Worm (Caenorhabditis elegans) whole organism, midembryonic: ENCODE data around the gene F47G9.4.

Experiments used
- T22C8.4 ChIP-seq: fragments of 200-800 bp; sonication (Bioruptor generic); IDR thresholded peaks from 2 replicates; pipeline ENCODE4 v1.3.6; 2022; ENCODE audit warnings: missing genetic modification characterization, missing compliant biosample characterization
- cog-1 ChIP-seq: sonication (generic microtip); optimal IDR thresholded peaks from 2 replicates; lab custom pipeline; 2016; ENCODE audit warnings: missing genetic modification characterization, missing compliant biosample characterization
- flt-1 ChIP-seq: fragments of 200-800 bp; sonication (Bioruptor generic); IDR thresholded peaks from 2 replicates; pipeline ENCODE4 v1.3.6; 2022; ENCODE audit warnings: missing genetic modification characterization, missing compliant biosample characterization
- klf-2 ChIP-seq: fragments of 200-800 bp; sonication (Bioruptor generic); conservative IDR thresholded peaks from 2 replicates; pipeline ENCODE4 v1.3.6; 2022; ENCODE audit warnings: missing genetic modification reagents, missing genetic modification characterization, missing compliant biosample characterization
- med-1 ChIP-seq: sonication (generic microtip); optimal IDR thresholded peaks from 2 replicates; lab custom pipeline; 2017; ENCODE audit warnings: missing genetic modification characterization, mild to moderate bottlenecking, missing compliant biosample characterization, antibody characterized with exemption, missing genetic modification reagents; ENCODE audit not compliant: insufficient read depth
- ref-1 ChIP-seq: fragments of 200-800 bp; sonication (Bioruptor generic); conservative IDR thresholded peaks from 2 replicates; pipeline ENCODE4 v1.3.6; 2022; ENCODE audit warnings: missing genetic modification reagents, missing genetic modification characterization, missing compliant biosample characterization
- tab-1 ChIP-seq: fragments of 200-800 bp; sonication (Bioruptor generic); IDR thresholded peaks from 2 replicates; pipeline ENCODE4 v1.3.6; 2022; ENCODE audit warnings: missing genetic modification characterization, missing compliant biosample characterization
- ztf-23 ChIP-seq: fragments of 200-800 bp; sonication (Bioruptor generic); IDR thresholded peaks from 2 replicates; pipeline ENCODE4 v1.3.6; 2022; ENCODE audit warnings: missing genetic modification reagents, missing genetic modification characterization, missing compliant biosample characterization
- ztf-29 ChIP-seq: fragments of 200-800 bp; sonication (Bioruptor generic); IDR thresholded peaks from 2 replicates; pipeline ENCODE4 v1.3.6; 2022; ENCODE audit warnings: missing genetic modification reagents, missing genetic modification characterization, missing compliant biosample characterization

Gene F47G9.4

DNA sequence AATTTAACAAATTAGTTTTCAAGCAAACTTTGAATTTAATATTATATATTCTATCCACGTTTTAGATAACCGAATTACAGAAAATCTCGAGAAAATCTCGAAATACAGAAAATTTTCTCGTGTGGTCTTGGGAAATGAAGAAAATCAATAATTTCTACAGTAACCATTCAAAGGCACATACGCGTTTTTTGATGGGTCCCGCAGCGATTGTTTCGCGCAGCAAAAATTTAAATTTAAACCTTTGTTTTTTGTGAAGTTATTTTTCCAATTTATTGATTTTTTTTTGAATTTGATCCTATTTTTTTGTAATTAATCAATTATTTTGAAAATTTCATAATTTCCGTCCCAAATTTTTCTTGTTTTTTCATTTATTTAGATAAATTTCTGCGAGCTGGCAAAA lies 42.1 kb downstream of the F47G9.4 start:
- TF ChIP-seq T22C8.4 (GFP tag; lab: Robert Waterston, UW) (peak; percentile 62), flt-1 (GFP tag; lab: Robert Waterston, UW) (no peak)

ce11 chrV:11272848-11273247 lies 48.8 kb downstream of the F47G9.4 start, which contains the start of gene clec-223:
Gene clec-223 (plus strand): TSS chrV:11273148.
- no peak for TF ChIP-seq flt-1 (GFP tag; lab: Robert Waterston, UW)
- no peak for TF ChIP-seq klf-2 (GFP tag; lab: Robert Waterston, UW)
- no peak for TF ChIP-seq ztf-23 (GFP tag; lab: Robert Waterston, UW)
- TF ChIP-seq ref-1 (GFP tag; lab: Robert Waterston, UW) = no peak
- no peak for TF ChIP-seq T22C8.4 (GFP tag; lab: Robert Waterston, UW)
- no peak for TF ChIP-seq cog-1 (tag; lab: Kevin White, UChicago)
- no peak for TF ChIP-seq med-1 (GFP tag; lab: Kevin White, UChicago)
- TF ChIP-seq tab-1 = no peak
- TF ChIP-seq ztf-29 (GFP tag; lab: Robert Waterston, UW) = no peak

ce11 chrV:11271051-11271450 lies 50.6 kb downstream of the F47G9.4 start, which contains the start of gene clec-222:
Gene clec-222 (plus strand): TSS chrV:11271351.
- TF ChIP-seq tab-1 = no peak
- TF ChIP-seq med-1 (GFP tag; lab: Kevin White, UChicago) = no peak
- no peak for TF ChIP-seq T22C8.4 (GFP tag; lab: Robert Waterston, UW)
- no peak for TF ChIP-seq ztf-23 (GFP tag; lab: Robert Waterston, UW)
- no peak for TF ChIP-seq klf-2 (GFP tag; lab: Robert Waterston, UW)
- no peak for TF ChIP-seq flt-1 (GFP tag; lab: Robert Waterston, UW)
- no peak for TF ChIP-seq ztf-29 (GFP tag; lab: Robert Waterston, UW)
- TF ChIP-seq ref-1 (GFP tag; lab: Robert Waterston, UW) = no peak
- TF ChIP-seq cog-1 (tag; lab: Kevin White, UChicago) = no peak

- no peak for TF ChIP-seq ref-1 (GFP tag; lab: Robert Waterston, UW)
- no peak for TF ChIP-seq klf-2 (GFP tag; lab: Robert Waterston, UW)
- no peak for TF ChIP-seq T22C8.4 (GFP tag; lab: Robert Waterston, UW)
- TF ChIP-seq flt-1 (GFP tag; lab: Robert Waterston, UW) = no peak
- TF ChIP-seq med-1 (GFP tag; lab: Kevin White, UChicago) = no peak
- TF ChIP-seq ztf-23 (GFP tag; lab: Robert Waterston, UW) = no peak
- no peak for TF ChIP-seq cog-1 (tag; lab: Kevin White, UChicago)
- TF ChIP-seq tab-1 = no peak
- no peak for TF ChIP-seq ztf-29 (GFP tag; lab: Robert Waterston, UW)
Measured at ce11 chrV:11268791-11269190, 52.8 kb downstream of the F47G9.4 start, which contains the start of gene str-115. Gene str-115 (plus strand): TSS chrV:11269091.
